Worm (Caenorhabditis elegans) whole organism, L3 larva: ENCODE data around the gene ZC449.4.

ENCODE experiments used
- nhr-25 ChIP-seq: sonication (generic microtip); optimal IDR thresholded peaks from 2 replicates; lab custom pipeline; 2017; ENCODE audit warnings: missing biosample characterization, missing genetic modification characterization
- snpc-4 ChIP-seq: fragments of 150-350 bp; optimal IDR thresholded peaks from 2 replicates; lab custom pipeline; 2014; ENCODE audit warnings: missing biosample characterization, missing genetic modification characterization
- ztf-11 ChIP-seq: fragments of 150-350 bp; optimal IDR thresholded peaks from 2 replicates; lab custom pipeline; 2014; ENCODE audit warnings: missing biosample characterization, missing genetic modification characterization

DNA sequence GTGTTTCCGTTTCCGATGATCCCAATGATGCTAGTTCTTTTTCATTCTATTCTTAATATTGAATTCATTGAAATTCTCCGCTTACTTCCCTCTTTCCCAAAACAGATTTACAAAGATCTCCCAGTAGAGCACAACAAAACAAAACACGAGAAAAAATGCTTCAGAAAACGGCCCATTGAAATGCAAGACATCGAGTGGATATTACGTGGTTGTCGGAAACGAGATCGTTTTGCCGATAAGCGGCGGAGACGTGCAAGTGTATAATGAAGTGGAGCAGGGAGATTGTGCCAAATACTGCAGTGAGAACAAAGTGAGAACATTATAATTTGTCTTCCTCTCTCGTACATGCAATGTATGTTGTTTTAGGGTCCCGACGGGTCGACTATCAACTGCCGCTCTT is 7.3 kb downstream of the ZC449.4 start:
- TF ChIP-seq snpc-4 (no peak), ztf-11 (tag; lab: Kevin White, UChicago) (no peak), nhr-25 (no peak)
